Fruit fly (Drosophila melanogaster) whole organism, embryonic: ENCODE measurements around the gene CG5188.

Source experiments
- Asciz ChIP-seq: fragments of 200-800 bp; sonication (Bioruptor generic); optimal IDR thresholded peaks from 2 replicates; lab custom pipeline; 2017; ENCODE audit warnings: missing biosample characterization, mild to moderate bottlenecking, missing genetic modification characterization, missing genetic modification reagents
- Bgb ChIP-seq: fragments of 200-800 bp; sonication (Bioruptor generic); IDR thresholded peaks from 2 replicates; pipeline ENCODE4 v1.3.6; 2022; ENCODE audit warnings: missing biosample characterization, missing genetic modification characterization; ENCODE audit not compliant: partially characterized antibody
- CG1024 ChIP-seq: fragments of 200-800 bp; sonication (Bioruptor generic); IDR thresholded peaks from 2 replicates; pipeline ENCODE4 v1.3.6; 2022; ENCODE audit warnings: missing biosample characterization, missing genetic modification characterization
- CG10321 ChIP-seq: fragments of 200-800 bp; sonication (Bioruptor generic); IDR thresholded peaks from 2 replicates; pipeline ENCODE4 v1.3.6; 2022; ENCODE audit warnings: missing biosample characterization, missing genetic modification characterization
- CG12071 ChIP-seq: fragments of 200-800 bp; sonication (Bioruptor generic); optimal IDR thresholded peaks from 3 replicates; lab custom pipeline; 2018; ENCODE audit warnings: missing biosample characterization, mild to moderate bottlenecking, missing genetic modification characterization
- CG12744 ChIP-seq: fragments of 200-800 bp; sonication (Bioruptor generic); optimal IDR thresholded peaks from 2 replicates; lab custom pipeline; 2016; ENCODE audit warnings: missing biosample characterization, missing genetic modification characterization
- CG13287 ChIP-seq: fragments of 200-800 bp; sonication (Bioruptor generic); IDR thresholded peaks from 2 replicates; pipeline ENCODE4 v1.3.6; 2022; ENCODE audit warnings: missing biosample characterization, missing genetic modification characterization; ENCODE audit not compliant: partially characterized antibody
- CG13775 ChIP-seq: fragments of 200-800 bp; sonication (Bioruptor generic); optimal IDR thresholded peaks from 3 replicates; lab custom pipeline; 2017; ENCODE audit warnings: missing biosample characterization, mild to moderate bottlenecking, missing genetic modification characterization
- CG1529 ChIP-seq: fragments of 200-800 bp; sonication (Bioruptor generic); optimal IDR thresholded peaks from 3 replicates; lab custom pipeline; 2018; ENCODE audit warnings: missing biosample characterization, missing genetic modification characterization
- CG16813 ChIP-seq: fragments of 200-800 bp; sonication (Bioruptor generic); IDR thresholded peaks from 3 replicates; pipeline ENCODE4 v1.3.6; 2022; ENCODE audit warnings: missing biosample characterization, missing genetic modification characterization; ENCODE audit not compliant: partially characterized antibody
- CG16815 ChIP-seq: fragments of 200-800 bp; sonication (Bioruptor generic); optimal IDR thresholded peaks from 3 replicates; lab custom pipeline; 2017; ENCODE audit warnings: missing biosample characterization, mild to moderate bottlenecking, missing genetic modification characterization
- CG17829 ChIP-seq: fragments of 200-800 bp; optimal IDR thresholded peaks from 2 replicates; lab custom pipeline; 2019; ENCODE audit warnings: missing biosample characterization, mild to moderate bottlenecking, missing genetic modification characterization, moderate library complexity
- CG18476 ChIP-seq: fragments of 200-800 bp; sonication (Bioruptor generic); optimal IDR thresholded peaks from 2 replicates; lab custom pipeline; 2016; ENCODE audit warnings: missing biosample characterization, mild to moderate bottlenecking, missing genetic modification characterization
- CG3847 ChIP-seq: fragments of 200-800 bp; sonication (Bioruptor generic); IDR thresholded peaks from 2 replicates; pipeline ENCODE4 v1.3.6; 2022; ENCODE audit warnings: missing biosample characterization, missing genetic modification characterization
- CG4282 ChIP-seq: fragments of 200-800 bp; sonication (Bioruptor generic); optimal IDR thresholded peaks from 2 replicates; lab custom pipeline; 2016; ENCODE audit warnings: missing biosample characterization, missing genetic modification characterization
- CG4328 ChIP-seq: fragments of 200-800 bp; sonication (Bioruptor generic); optimal IDR thresholded peaks from 3 replicates; lab custom pipeline; 2017; ENCODE audit warnings: missing biosample characterization, missing genetic modification reagents, missing genetic modification characterization
- CG6683 ChIP-seq: fragments of 200-800 bp; sonication (Bioruptor generic); optimal IDR thresholded peaks from 2 replicates; lab custom pipeline; 2017; ENCODE audit warnings: missing biosample characterization, mild to moderate bottlenecking, missing genetic modification characterization, missing genetic modification reagents
- CG7963 ChIP-seq: fragments of 200-800 bp; sonication (Bioruptor generic); IDR thresholded peaks from 3 replicates; pipeline ENCODE4 v1.3.6; 2022; ENCODE audit warnings: missing biosample characterization, missing genetic modification characterization; ENCODE audit not compliant: partially characterized antibody
- CG7987 ChIP-seq: fragments of 200-800 bp; sonication (Bioruptor generic); optimal IDR thresholded peaks from 2 replicates; lab custom pipeline; 2018; ENCODE audit warnings: missing biosample characterization, mild to moderate bottlenecking, missing genetic modification characterization, moderate library complexity
- CG8290 ChIP-seq, 3 experiments: fragments of 200-800 bp; sonication (Bioruptor generic); optimal IDR thresholded peaks; 2 replicates each; lab custom pipeline; 2016 to 2019; ENCODE audit warnings: missing biosample characterization in 3 of 3, missing genetic modification characterization in 3 of 3, mild to moderate bottlenecking in 2 of 3, moderate library complexity in 1 of 3
- Dek ChIP-seq: fragments of 200-800 bp; sonication (Bioruptor generic); optimal IDR thresholded peaks from 3 replicates; lab custom pipeline; 2019; ENCODE audit warnings: missing biosample characterization, mild to moderate bottlenecking, missing genetic modification characterization, moderate library complexity
- ERR ChIP-seq: fragments of 200-800 bp; sonication (Bioruptor generic); optimal IDR thresholded peaks from 2 replicates; lab custom pipeline; 2016; ENCODE audit warnings: missing biosample characterization, missing genetic modification characterization
- Kr ChIP-seq: fragments of 200-800 bp; sonication (Bioruptor generic); optimal IDR thresholded peaks from 2 replicates; lab custom pipeline; 2017; ENCODE audit warnings: missing biosample characterization, mild to moderate bottlenecking, missing genetic modification characterization
- Lim3 ChIP-seq: fragments of 200-800 bp; sonication (Bioruptor generic); IDR thresholded peaks from 2 replicates; pipeline ENCODE4 v1.3.6; 2022; ENCODE audit warnings: missing biosample characterization, missing genetic modification characterization
- Med ChIP-seq: fragments of 200-800 bp; sonication (Bioruptor generic); peaks from one replicate; lab custom pipeline; 2016; ENCODE audit warnings: missing biosample characterization, missing genetic modification characterization, mild to moderate bottlenecking, inconsistent platforms, moderate library complexity
- NC2β ChIP-seq: fragments of 200-800 bp; sonication (Bioruptor generic); optimal IDR thresholded peaks from 2 replicates; lab custom pipeline; 2016; ENCODE audit warnings: missing biosample characterization, missing genetic modification characterization
- abd-A ChIP-seq: fragments of 200-800 bp; sonication (Bioruptor generic); optimal IDR thresholded peaks from 3 replicates; lab custom pipeline; 2019; ENCODE audit warnings: missing biosample characterization, mild to moderate bottlenecking, missing genetic modification characterization, moderate library complexity
- al ChIP-seq: fragments of 200-800 bp; sonication (Bioruptor generic); IDR thresholded peaks from 2 replicates; pipeline ENCODE4 v1.3.6; 2022; ENCODE audit warnings: missing biosample characterization, missing genetic modification characterization
- bcd ChIP-seq: fragments of 200-800 bp; sonication (Bioruptor generic); optimal IDR thresholded peaks from 2 replicates; lab custom pipeline; 2017; ENCODE audit warnings: missing biosample characterization, mild to moderate bottlenecking, missing genetic modification characterization
- disco-r ChIP-seq: fragments of 200-800 bp; sonication (Bioruptor generic); optimal IDR thresholded peaks from 2 replicates; lab custom pipeline; 2016; ENCODE audit warnings: missing biosample characterization, missing genetic modification characterization
- dmrt99B ChIP-seq: fragments of 200-800 bp; sonication (Bioruptor generic); optimal IDR thresholded peaks from 2 replicates; lab custom pipeline; 2018; ENCODE audit warnings: missing biosample characterization, mild to moderate bottlenecking, missing genetic modification characterization, moderate library complexity
- ftz-f1 ChIP-seq: fragments of 200-800 bp; sonication (Bioruptor generic); optimal IDR thresholded peaks from 2 replicates; lab custom pipeline; 2016; ENCODE audit warnings: missing biosample characterization, missing genetic modification characterization
- jigr1 ChIP-seq: fragments of 200-800 bp; sonication (Bioruptor generic); IDR thresholded peaks from 3 replicates; pipeline ENCODE4 v1.3.6; 2022; ENCODE audit warnings: missing biosample characterization, missing genetic modification characterization
- jing ChIP-seq: fragments of 200-800 bp; sonication (Bioruptor generic); optimal IDR thresholded peaks from 2 replicates; lab custom pipeline; 2018; ENCODE audit warnings: missing biosample characterization, mild to moderate bottlenecking, missing genetic modification characterization
- jumu ChIP-seq: fragments of 200-800 bp; sonication (Bioruptor generic); optimal IDR thresholded peaks from 3 replicates; lab custom pipeline; 2016; ENCODE audit warnings: missing biosample characterization, missing genetic modification characterization
- klu ChIP-seq: fragments of 200-800 bp; sonication (Bioruptor generic); IDR thresholded peaks from 2 replicates; pipeline ENCODE4 v1.3.6; 2022; ENCODE audit warnings: missing biosample characterization, missing genetic modification characterization
- lbe ChIP-seq: fragments of 200-800 bp; sonication (Bioruptor generic); optimal IDR thresholded peaks from 2 replicates; lab custom pipeline; 2016; ENCODE audit warnings: missing biosample characterization, mild to moderate bottlenecking, missing genetic modification characterization
- lola ChIP-seq, 3 experiments: fragments of >200 bp in 2 of 3; fragments of 200-800 bp in 1 of 3; sonication (Bioruptor generic) in 1 of 3; optimal IDR thresholded peaks; 2 replicates each; lab custom pipeline; 2017 to 2019; ENCODE audit warnings: missing biosample characterization in 3 of 3, missing genetic modification characterization in 3 of 3, mild to moderate bottlenecking in 1 of 3, moderate library complexity in 1 of 3
- nau ChIP-seq: fragments of 200-800 bp; sonication (Bioruptor generic); optimal IDR thresholded peaks from 3 replicates; lab custom pipeline; 2017; ENCODE audit warnings: missing biosample characterization, mild to moderate bottlenecking, missing genetic modification characterization, missing genetic modification reagents
- otp ChIP-seq: fragments of 200-800 bp; sonication (Bioruptor generic); IDR thresholded peaks from 3 replicates; pipeline ENCODE4, ENCODE4 v1.3.6; 2022; ENCODE audit warnings: missing biosample characterization, missing genetic modification characterization
- pita ChIP-seq: fragments of 200-800 bp; sonication (Bioruptor generic); optimal IDR thresholded peaks from 2 replicates; lab custom pipeline; 2017; ENCODE audit warnings: missing biosample characterization, mild to moderate bottlenecking, missing genetic modification characterization
- prd ChIP-seq, 3 experiments: fragments of >200 bp in 2 of 3; fragments of 200-800 bp in 1 of 3; sonication (Bioruptor generic) in 1 of 3; optimal IDR thresholded peaks in 2 of 3; IDR thresholded peaks in 1 of 3; 2 replicates in 2 of 3; 3 replicates in 1 of 3; pipeline versions ENCODE4 v1.3.6 to Lab custom; 2017 to 2022; ENCODE audit warnings: missing biosample characterization in 1 of 3, missing genetic modification characterization in 1 of 3
- pum ChIP-seq: fragments of 200-800 bp; sonication (Bioruptor generic); optimal IDR thresholded peaks from 2 replicates; lab custom pipeline; 2016; ENCODE audit warnings: missing biosample characterization, missing genetic modification characterization
- sim ChIP-seq: fragments of 200-800 bp; sonication (Bioruptor generic); IDR thresholded peaks from 2 replicates; pipeline ENCODE4 v1.3.6; 2022; ENCODE audit warnings: missing biosample characterization, missing genetic modification characterization
- sima ChIP-seq: fragments of 200-800 bp; sonication (Bioruptor generic); optimal IDR thresholded peaks from 2 replicates; lab custom pipeline; 2016; ENCODE audit warnings: missing biosample characterization, missing genetic modification characterization
- trh ChIP-seq: fragments of 200-800 bp; sonication (Bioruptor generic); optimal IDR thresholded peaks from 2 replicates; lab custom pipeline; 2016; ENCODE audit warnings: missing biosample characterization, missing genetic modification characterization
- twi ChIP-seq: fragments of 200-800 bp; optimal IDR thresholded peaks from 2 replicates; lab custom pipeline; 2019; ENCODE audit warnings: missing biosample characterization, mild to moderate bottlenecking, missing genetic modification characterization, moderate library complexity
- tx ChIP-seq: fragments of 200-800 bp; sonication (Bioruptor generic); optimal IDR thresholded peaks from 2 replicates; lab custom pipeline; 2016; ENCODE audit warnings: missing biosample characterization, missing genetic modification characterization
- zen2 ChIP-seq: fragments of 200-800 bp; sonication (Bioruptor generic); IDR thresholded peaks from 3 replicates; pipeline ENCODE4 v1.3.6; 2022; ENCODE audit warnings: missing biosample characterization, missing genetic modification characterization; ENCODE audit not compliant: partially characterized antibody

CG5188 gene

dm6 chr2L:10426534-10427048, 2.0 kb upstream of the CG5188 start, which contains the start of the genes SmB and KdelR (continued):
- TF ChIP-seq klu (GFP tag; lab: Robert Waterston, UW): no peak
- TF ChIP-seq twi (tag; lab: Kevin White, UChicago): peak; percentile 17
- TF ChIP-seq CG16815 (GFP tag; lab: Kevin White, UChicago): no peak
- TF ChIP-seq CG12744: no peak
- TF ChIP-seq lola (GFP tag; optimal IDR thresholded peaks at IDR 0.05; lab: Kevin White, UChicago): peak in 1 of 3 experiments; percentile 19
- TF ChIP-seq Bgb (GFP tag; lab: Robert Waterston, UW): peak; percentile 80
- TF ChIP-seq pita (GFP tag; lab: Kevin White, UChicago): no peak
- TF ChIP-seq bcd (GFP tag; lab: Kevin White, UChicago): no peak
- no peak for TF ChIP-seq tx (GFP tag; lab: Kevin White, UChicago)
- no peak for TF ChIP-seq Kr
- no peak for TF ChIP-seq CG1024 (GFP tag; lab: Robert Waterston, UW)
- TF ChIP-seq NC2β: no peak
- peak; percentile 66 for TF ChIP-seq zen2 (GFP tag; lab: Robert Waterston, UW)
- TF ChIP-seq Lim3 (GFP tag; lab: Robert Waterston, UW): no peak
- no peak for TF ChIP-seq sim
- peak; percentile 10 for TF ChIP-seq pum (GFP tag; lab: Kevin White, UChicago)
- no peak for TF ChIP-seq dmrt99B (tag; lab: Kevin White, UChicago)
- TF ChIP-seq prd (optimal IDR thresholded peaks at IDR 0.05; lab: Kevin White, UChicago): no peak
- no peak for TF ChIP-seq prd (GFP tag; IDR thresholded peaks at IDR 0.05; lab: Robert Waterston, UW)
- no peak for TF ChIP-seq Dek
- peak; percentile 7 for TF ChIP-seq jumu
- TF ChIP-seq CG4282 (GFP tag; lab: Kevin White, UChicago): no peak
- no peak for TF ChIP-seq trh (GFP tag; lab: Kevin White, UChicago)
- TF ChIP-seq CG4328: no peak
- TF ChIP-seq CG1529 (GFP tag; lab: Kevin White, UChicago): no peak
- TF ChIP-seq CG18476 (GFP tag; lab: Kevin White, UChicago): peak; percentile 7
- TF ChIP-seq sima (GFP tag; lab: Kevin White, UChicago): no peak
- no peak for TF ChIP-seq jing (GFP tag; lab: Kevin White, UChicago)
- no peak for TF ChIP-seq CG7987 (GFP tag; lab: Kevin White, UChicago)
- TF ChIP-seq Med (GFP tag; lab: Kevin White, UChicago): peak; percentile 83
- peak; percentile 65 for TF ChIP-seq CG17829 (tag; lab: Kevin White, UChicago)
- TF ChIP-seq CG10321 (GFP tag; lab: Robert Waterston, UW): no peak
- TF ChIP-seq CG8290 (GFP tag; optimal IDR thresholded peaks at IDR 0.05; lab: Kevin White, UChicago): peak; percentile 40
- peak in 1 of 2 experiments; percentile 53 for TF ChIP-seq CG8290 (tag; optimal IDR thresholded peaks at IDR 0.05; lab: Kevin White, UChicago)
- TF ChIP-seq CG12071: no peak
- TF ChIP-seq Asciz (GFP tag; lab: Kevin White, UChicago): no peak
- peak; percentile 36 for TF ChIP-seq CG13775 (GFP tag; lab: Kevin White, UChicago)
- peak; percentile 82 for TF ChIP-seq CG16813
- TF ChIP-seq CG3847 (GFP tag; lab: Robert Waterston, UW): no peak
- TF ChIP-seq ftz-f1 (GFP tag; lab: Kevin White, UChicago): no peak
- TF ChIP-seq al (GFP tag; lab: Robert Waterston, UW): no peak
- TF ChIP-seq abd-A (tag; lab: Kevin White, UChicago): no peak
- peak; percentile 92 for TF ChIP-seq CG13287 (GFP tag; lab: Robert Waterston, UW)
- TF ChIP-seq disco-r (GFP tag; lab: Kevin White, UChicago): no peak
- peak; percentile 76 for TF ChIP-seq CG7963 (GFP tag; lab: Robert Waterston, UW)
- no peak for TF ChIP-seq otp (GFP tag; lab: Robert Waterston, UW)
- TF ChIP-seq ERR (GFP tag; lab: Kevin White, UChicago): no peak
- TF ChIP-seq CG6683: no peak
- TF ChIP-seq nau: no peak
- TF ChIP-seq jigr1: no peak; the same call in 2 of the 3 replicates
- TF ChIP-seq lbe: peak; percentile 67
